Worm (Caenorhabditis elegans) whole organism, early embryonic: ENCODE data around the gene best-6.

Source experiments
- ama-1 ChIP-seq: fragments of 150-350 bp; optimal IDR thresholded peaks from 2 replicates; lab custom pipeline; 2014
- ceh-36 ChIP-seq: sonication (generic microtip); optimal IDR thresholded peaks from 2 replicates; lab custom pipeline; 2016; ENCODE audit warnings: missing genetic modification characterization, inconsistent platforms, missing compliant biosample characterization
- flt-1 ChIP-seq: fragments of 200-800 bp; sonication (Bioruptor generic); IDR thresholded peaks from 2 replicates; pipeline ENCODE4 v1.3.6; 2022; ENCODE audit warnings: missing genetic modification characterization, missing compliant biosample characterization
- hmbx-1 ChIP-seq: sonication (generic microtip); optimal IDR thresholded peaks from 2 replicates; lab custom pipeline; 2016; ENCODE audit warnings: mild to moderate bottlenecking, missing genetic modification characterization, missing compliant biosample characterization
- scrt-1 ChIP-seq: fragments of 200-800 bp; sonication (Bioruptor generic); IDR thresholded peaks from 2 replicates; pipeline ENCODE4 v1.3.6; 2022; ENCODE audit warnings: missing genetic modification characterization, missing compliant biosample characterization

DNA sequence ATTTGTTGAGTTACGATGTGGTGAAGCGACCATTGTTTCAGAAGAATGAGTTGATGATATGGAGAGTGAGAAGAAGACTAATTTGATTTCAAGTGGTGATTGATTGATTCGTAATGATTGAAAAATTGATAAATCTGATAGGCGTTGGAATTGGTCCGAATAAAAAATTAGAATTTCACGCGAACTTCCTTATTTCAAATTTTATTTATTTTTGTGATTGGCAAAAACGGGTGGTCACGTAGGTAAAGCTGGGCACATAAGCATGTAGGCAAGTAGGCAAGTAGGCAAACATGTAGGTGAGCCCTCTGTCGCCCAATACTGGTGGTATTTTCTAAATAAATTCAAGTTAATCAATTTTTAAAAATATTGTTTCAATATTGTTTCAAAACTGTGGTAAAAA, 4.4 kb upstream of the best-6 start, which contains the start of gene C09B9.4:
- TF ChIP-seq ama-1 (lab: Kevin White, UChicago) (no peak), scrt-1 (GFP tag; lab: Robert Waterston, UW) (no peak), flt-1 (no peak), hmbx-1 (tag; lab: Kevin White, UChicago) (no peak), ceh-36 (tag; lab: Kevin White, UChicago) (no peak)
